Worm (Caenorhabditis elegans): ENCODE results near the gene F38A5.22.

The F38A5.22 gene

DNA sequence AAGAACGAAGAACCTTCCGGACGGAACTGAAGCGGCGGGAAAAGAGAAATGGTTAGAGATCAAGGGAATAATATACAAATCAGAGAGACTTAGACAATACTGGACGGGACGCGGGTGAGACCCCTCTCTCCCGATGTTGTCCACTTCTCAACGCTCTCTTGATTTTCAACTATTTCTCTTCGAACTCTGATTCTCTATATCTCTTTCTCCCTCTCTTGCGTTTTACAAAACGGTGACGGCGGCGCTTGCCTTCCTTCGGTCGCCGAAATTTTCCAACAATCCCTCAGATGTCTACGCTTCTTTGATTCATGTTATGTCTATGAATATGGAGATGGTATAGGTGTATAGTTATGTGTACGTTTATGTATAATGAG is 19.0 kb downstream of the F38A5.22 start (continued):
- TF ChIP-seq sox-2 (GFP tag; IDR thresholded peaks at IDR 0.05) (no peak), pqm-1 (tag; optimal IDR thresholded peaks at IDR 0.05) (no peak), ceh-19 (GFP tag; optimal IDR thresholded peaks at IDR 0.05) (no peak), ceh-34 (tag; optimal IDR thresholded peaks at IDR 0.05) (peak; percentile 55), ref-2 (tag; optimal IDR thresholded peaks at IDR 0.05) (peak; percentile 39), C08G9.2 (tag; optimal IDR thresholded peaks at IDR 0.05) (no peak), rnt-1 (tag; optimal IDR thresholded peaks at IDR 0.05) (peak; percentile 86), gmeb-2 (tag; optimal IDR thresholded peaks at IDR 0.05) (no peak), ets-4 (tag; optimal IDR thresholded peaks at IDR 0.05) (peak; percentile 50), syd-9 (tag; optimal IDR thresholded peaks at IDR 0.05) (no peak), hlh-15 (tag; optimal IDR thresholded peaks at IDR 0.05) (no peak), unc-55 (GFP tag; optimal IDR thresholded peaks at IDR 0.05) (peak; percentile 15), ceh-2 (tag; optimal IDR thresholded peaks at IDR 0.05) (no peak), elt-2 (tag; optimal IDR thresholded peaks at IDR 0.05) (no peak), ceh-45 (GFP tag; IDR thresholded peaks at IDR 0.05) (no peak), pag-3 (tag; optimal IDR thresholded peaks at IDR 0.05; ENCODE audit: borderline replicate concordance) (no peak), ama-1 (optimal IDR thresholded peaks at IDR 0.05) (no peak), tbx-7 (tag; optimal IDR thresholded peaks at IDR 0.05) (no peak), pax-1 (tag; optimal IDR thresholded peaks at IDR 0.05) (peak; percentile 50), ceh-9 (tag; optimal IDR thresholded peaks at IDR 0.05) (no peak), K09A11.1 (tag; optimal IDR thresholded peaks at IDR 0.05; ENCODE audit: insufficient read depth) (no peak), odd-2 (tag; optimal IDR thresholded peaks at IDR 0.05) (no peak), fax-1 (tag; optimal IDR thresholded peaks at IDR 0.05) (no peak), pha-2 (tag; optimal IDR thresholded peaks at IDR 0.05) (no peak)

DNA sequence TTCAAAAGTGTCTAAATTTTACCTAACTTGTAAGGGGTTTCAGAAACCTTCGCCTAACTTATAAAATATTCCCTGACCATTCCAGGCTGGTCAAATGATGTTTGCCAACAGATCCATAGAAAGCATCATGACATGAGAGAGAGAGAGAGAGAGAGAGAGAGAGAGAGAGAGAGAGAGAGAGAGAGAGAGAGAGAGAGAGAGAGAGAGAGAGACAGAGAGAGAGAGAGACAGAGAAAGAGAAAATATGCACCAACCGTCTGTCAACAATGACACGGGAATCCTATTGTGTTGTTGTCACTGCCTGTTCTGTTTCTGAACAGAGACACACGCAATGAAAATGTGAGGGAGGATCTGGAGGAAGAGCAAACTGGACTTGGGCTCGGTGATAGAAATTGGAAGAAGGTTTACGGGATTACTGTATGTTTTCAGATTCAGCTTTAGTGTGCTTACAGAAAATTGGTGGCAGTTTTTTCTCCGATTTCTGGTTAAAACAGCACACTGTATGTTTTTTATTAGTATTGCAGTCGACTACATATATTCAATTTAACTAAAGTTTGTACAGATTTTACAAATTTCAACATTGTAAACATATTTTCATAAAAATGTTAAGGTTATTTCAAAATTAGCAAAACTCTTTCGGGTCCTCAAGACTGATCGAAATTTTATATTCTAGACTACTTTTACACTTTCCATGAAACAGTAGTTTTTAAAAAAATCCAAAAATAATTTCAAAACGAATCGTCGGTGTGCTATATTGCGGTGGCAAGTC is 19.6 kb downstream of the F38A5.22 start:
- TF ChIP-seq Y22D7AL.16 (tag; optimal IDR thresholded peaks at IDR 0.05), result no peak
- TF ChIP-seq zip-5 (tag; optimal IDR thresholded peaks at IDR 0.05), result no peak
- TF ChIP-seq lin-11 (tag; optimal IDR thresholded peaks at IDR 0.05), result peak; percentile 9
- TF ChIP-seq dve-1 (tag; optimal IDR thresholded peaks at IDR 0.05), result peak; percentile 59

DNA sequence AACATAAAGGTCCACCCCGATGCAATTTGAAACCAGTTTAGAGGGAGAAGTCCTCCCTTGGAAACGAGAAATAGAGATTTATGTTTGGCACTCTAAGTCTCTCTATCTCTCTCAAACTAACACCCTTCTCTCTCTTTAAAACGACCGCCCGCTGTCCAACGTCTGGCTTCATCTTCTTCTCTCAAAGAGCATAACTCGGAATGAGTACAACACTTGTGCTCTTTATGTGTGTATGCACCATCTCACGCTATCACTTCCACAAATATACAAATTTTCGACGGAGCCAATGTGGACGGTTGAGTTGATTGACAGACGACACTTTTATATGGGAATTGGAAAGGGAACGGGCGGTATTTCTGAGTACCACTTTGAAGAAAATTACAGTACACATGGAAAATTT is 21.4 kb downstream of the F38A5.22 start:
- TF ChIP-seq gmeb-2 (tag; optimal IDR thresholded peaks at IDR 0.05) (no peak), npax-4 (tag; optimal IDR thresholded peaks at IDR 0.05) (no peak), che-1 (tag; optimal IDR thresholded peaks at IDR 0.05) (no peak), nfya-1 (tag; optimal IDR thresholded peaks at IDR 0.05) (peak; percentile 37), mec-3 (tag; optimal IDR thresholded peaks at IDR 0.05; ENCODE audit: borderline replicate concordance) (no peak), madf-2 (tag; optimal IDR thresholded peaks at IDR 0.05) (no peak), unc-55 (GFP tag; optimal IDR thresholded peaks at IDR 0.05) (peak; percentile 71), zip-5 (tag; optimal IDR thresholded peaks at IDR 0.05) (no peak), ceh-6 (GFP tag; optimal IDR thresholded peaks at IDR 0.05) (no peak), syd-9 (tag; optimal IDR thresholded peaks at IDR 0.05) (no peak), ceh-34 (tag; optimal IDR thresholded peaks at IDR 0.05) (no peak), C38D4.7 (GFP tag; optimal IDR thresholded peaks at IDR 0.05) (no peak), lin-11 (tag; optimal IDR thresholded peaks at IDR 0.05) (no peak), eyg-1 (tag; optimal IDR thresholded peaks at IDR 0.05) (no peak)

DNA sequence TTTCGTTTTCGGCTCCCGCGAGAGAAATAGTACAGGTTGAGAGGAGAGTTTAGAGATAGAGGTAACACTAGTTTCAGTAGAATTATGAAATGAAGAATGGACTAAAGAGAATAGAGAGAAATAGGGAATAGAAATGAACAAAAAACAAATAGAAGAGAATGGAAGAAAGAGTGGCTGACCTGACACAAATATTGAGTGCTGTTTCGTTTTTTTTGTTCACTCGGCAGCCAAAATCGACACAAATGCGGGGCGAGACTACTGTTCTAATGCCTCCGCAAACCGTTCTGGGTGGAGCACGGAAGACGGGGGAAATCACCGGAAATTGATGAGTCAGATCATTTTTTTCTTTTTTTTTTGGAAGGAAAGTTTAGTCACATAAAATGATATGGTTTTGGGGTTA is 23.1 kb downstream of the F38A5.22 start:
- TF ChIP-seq hlh-13 (GFP tag; optimal IDR thresholded peaks at IDR 0.05) (no peak), odd-2 (tag; optimal IDR thresholded peaks at IDR 0.05) (no peak), sox-2 (GFP tag; IDR thresholded peaks at IDR 0.05) (no peak), ets-4 (tag; optimal IDR thresholded peaks at IDR 0.05) (no peak), rnt-1 (tag; optimal IDR thresholded peaks at IDR 0.05) (no peak), ceh-18 (tag; optimal IDR thresholded peaks at IDR 0.05) (no peak), ceh-34 (tag; optimal IDR thresholded peaks at IDR 0.05) (no peak), pax-1 (tag; optimal IDR thresholded peaks at IDR 0.05) (no peak), pros-1 (tag; optimal IDR thresholded peaks at IDR 0.05) (no peak), tbx-7 (tag; optimal IDR thresholded peaks at IDR 0.05) (no peak), nhr-11 (tag; optimal IDR thresholded peaks at IDR 0.05) (no peak)
